Worm (Caenorhabditis elegans) whole organism, L1 larva: ENCODE measurements around the gene Y54G2A.49.

Experiments
- C16A3.4 ChIP-seq: fragments of 150-350 bp; optimal IDR thresholded peaks from 2 replicates; lab custom pipeline; 2014; ENCODE audit warnings: missing biosample characterization, missing genetic modification characterization
- snu-23 ChIP-seq: sonication (generic microtip); optimal IDR thresholded peaks from 2 replicates; lab custom pipeline; 2016; ENCODE audit warnings: missing genetic modification characterization, missing compliant biosample characterization

DNA sequence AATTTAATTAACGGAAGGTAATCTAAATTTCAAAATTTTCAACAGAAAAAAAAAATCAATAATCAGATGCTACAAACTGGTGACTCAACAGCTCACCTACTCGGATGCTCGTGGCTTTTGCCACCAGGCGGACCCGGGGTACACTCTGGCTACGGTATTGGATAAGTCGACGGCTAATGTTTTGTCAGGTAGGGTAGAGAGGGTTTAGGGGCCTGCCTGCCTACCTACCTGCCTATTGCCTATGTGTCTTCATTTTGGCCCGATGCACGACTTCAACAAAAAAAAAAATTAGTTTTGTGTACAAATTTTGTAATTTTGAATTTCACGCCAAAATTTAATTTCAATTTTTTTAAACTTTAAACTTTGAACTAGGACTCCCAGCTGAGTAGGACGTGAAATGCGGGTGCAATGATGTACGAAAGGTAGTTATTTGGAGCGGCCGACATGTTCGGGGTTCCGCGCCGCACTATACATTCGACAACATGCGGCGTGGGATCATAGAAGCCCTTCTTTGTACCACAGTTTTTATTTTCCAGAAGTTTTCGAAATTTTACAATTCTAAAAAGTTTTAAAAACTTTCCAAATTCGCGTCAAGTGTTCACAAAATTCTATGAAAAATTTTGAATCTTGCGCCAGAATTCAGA is 27.5 kb downstream of the Y54G2A.49 start:
- no peak for TF ChIP-seq C16A3.4 (tag; lab: Kevin White, UChicago)
- TF ChIP-seq snu-23 (GFP tag; lab: Kevin White, UChicago) = no peak
